Worm (Caenorhabditis elegans) whole organism, L3 larva: Measurements from ENCODE around the gene fbxa-50.
"Not testable (repeated sequence)": the region's sequence is repeated elsewhere in the genome, so short reads cannot be mapped to it uniquely, and the experiment has no call there.

Source experiments
- R02D3.7 ChIP-seq: fragments of 150-350 bp; optimal IDR thresholded peaks from 2 replicates; lab custom pipeline; 2014; ENCODE audit warnings: missing biosample characterization, missing genetic modification characterization
- ZK546.5 ChIP-seq: sonication (generic microtip); optimal IDR thresholded peaks from 2 replicates; lab custom pipeline; 2017; ENCODE audit warnings: missing biosample characterization, missing genetic modification characterization
- aly-2 ChIP-seq: fragments of 150-350 bp; optimal IDR thresholded peaks from 2 replicates; lab custom pipeline; 2014; ENCODE audit warnings: missing biosample characterization, missing genetic modification characterization
- ceh-16 ChIP-seq: sonication (generic microtip); optimal IDR thresholded peaks from 2 replicates; lab custom pipeline; 2017; ENCODE audit warnings: missing biosample characterization, missing genetic modification characterization
- ceh-82 ChIP-seq: fragments of 150-350 bp; optimal IDR thresholded peaks from 2 replicates; lab custom pipeline; 2014; ENCODE audit warnings: missing biosample characterization, missing genetic modification characterization
- egl-27 ChIP-seq: sonication (generic microtip); optimal IDR thresholded peaks from 4 replicates; lab custom pipeline; 2017; ENCODE audit warnings: missing biosample characterization, missing genetic modification reagents, missing genetic modification characterization
- egl-5 ChIP-seq: fragments of 150-350 bp; optimal IDR thresholded peaks from 2 replicates; lab custom pipeline; 2017; ENCODE audit warnings: missing biosample characterization, missing genetic modification reagents, missing genetic modification characterization, inconsistent platforms
- elt-2 ChIP-seq: sonication (generic microtip); optimal IDR thresholded peaks from 2 replicates; lab custom pipeline; 2016; ENCODE audit warnings: missing genetic modification reagents, mild to moderate bottlenecking, missing genetic modification characterization, missing compliant biosample characterization
- eor-1 ChIP-seq, 2 experiments: fragments of 150-350 bp; optimal IDR thresholded peaks; 2 replicates each; lab custom pipeline; 2014 to 2018; ENCODE audit warnings: missing biosample characterization in 2 of 2, missing genetic modification characterization in 2 of 2
- fkh-10 ChIP-seq: sonication (generic microtip); optimal IDR thresholded peaks from 2 replicates; lab custom pipeline; 2017; ENCODE audit warnings: missing biosample characterization, missing genetic modification reagents, missing genetic modification characterization
- fos-1 ChIP-seq: fragments of 150-350 bp; optimal IDR thresholded peaks from 2 replicates; lab custom pipeline; 2014; ENCODE audit warnings: missing biosample characterization, missing genetic modification characterization
- hmg-11 ChIP-seq: sonication (generic microtip); optimal IDR thresholded peaks from 2 replicates; lab custom pipeline; 2016; ENCODE audit warnings: missing genetic modification characterization, missing compliant biosample characterization
- lin-15B ChIP-seq: fragments of 150-350 bp; optimal IDR thresholded peaks from 2 replicates; lab custom pipeline; 2014; ENCODE audit warnings: missing biosample characterization, missing genetic modification characterization
- lin-39 ChIP-seq: fragments of 150-350 bp; optimal IDR thresholded peaks from 2 replicates; lab custom pipeline; 2018; ENCODE audit warnings: missing biosample characterization, missing genetic modification reagents, missing genetic modification characterization
- lsy-12 ChIP-seq: sonication (generic microtip); optimal IDR thresholded peaks from 2 replicates; lab custom pipeline; 2016; ENCODE audit warnings: mild to moderate bottlenecking, missing genetic modification characterization, missing compliant biosample characterization
- nfya-1 ChIP-seq: sonication (generic microtip); optimal IDR thresholded peaks from 2 replicates; lab custom pipeline; 2017; ENCODE audit warnings: missing genetic modification characterization, mild to moderate bottlenecking, missing compliant biosample characterization, antibody characterized with exemption, moderate library complexity; ENCODE audit not compliant: insufficient read depth
- nhr-11 ChIP-seq: fragments of 150-350 bp; optimal IDR thresholded peaks from 2 replicates; lab custom pipeline; 2014; ENCODE audit warnings: missing biosample characterization, missing genetic modification characterization
- nhr-25 ChIP-seq: sonication (generic microtip); optimal IDR thresholded peaks from 2 replicates; lab custom pipeline; 2017; ENCODE audit warnings: missing biosample characterization, missing genetic modification characterization
- nhr-28 ChIP-seq: fragments of 150-350 bp; optimal IDR thresholded peaks from 2 replicates; lab custom pipeline; 2014; ENCODE audit warnings: missing biosample characterization, missing genetic modification characterization
- nhr-43 ChIP-seq: sonication (generic microtip); optimal IDR thresholded peaks from 2 replicates; lab custom pipeline; 2016; ENCODE audit warnings: mild to moderate bottlenecking, missing genetic modification characterization, missing compliant biosample characterization; ENCODE audit not compliant: poor library complexity, severe bottlenecking
- nhr-67 ChIP-seq: fragments of 150-350 bp; optimal IDR thresholded peaks from 2 replicates; lab custom pipeline; 2014; ENCODE audit warnings: missing biosample characterization, missing genetic modification characterization
- nhr-77 ChIP-seq: fragments of 150-350 bp; optimal IDR thresholded peaks from 2 replicates; lab custom pipeline; 2014; ENCODE audit warnings: missing biosample characterization, missing genetic modification characterization
- pha-4 ChIP-seq: fragments of 150-350 bp; optimal IDR thresholded peaks from 2 replicates; lab custom pipeline; 2014; ENCODE audit warnings: missing biosample characterization, missing genetic modification reagents, missing genetic modification characterization
- pqm-1 ChIP-seq: fragments of 150-350 bp; optimal IDR thresholded peaks from 2 replicates; lab custom pipeline; 2017; ENCODE audit warnings: missing biosample characterization, missing genetic modification characterization, inconsistent platforms
- skn-1 ChIP-seq: fragments of 150-350 bp; optimal IDR thresholded peaks from 2 replicates; lab custom pipeline; 2014; ENCODE audit warnings: missing biosample characterization, missing genetic modification characterization
- tbx-2 ChIP-seq: sonication (generic microtip); optimal IDR thresholded peaks from 2 replicates; lab custom pipeline; 2016; ENCODE audit warnings: mild to moderate bottlenecking, missing genetic modification characterization, missing compliant biosample characterization
- unc-39 ChIP-seq: sonication (generic microtip); optimal IDR thresholded peaks from 4 replicates; lab custom pipeline; 2017; ENCODE audit warnings: missing biosample characterization, missing genetic modification characterization
- unc-62 ChIP-seq: fragments of 150-350 bp; sonication (generic microtip); optimal IDR thresholded peaks from 4 replicates; lab custom pipeline; 2014; ENCODE audit warnings: missing biosample characterization, missing genetic modification reagents, missing genetic modification characterization
- zag-1 ChIP-seq: fragments of 150-350 bp; optimal IDR thresholded peaks from 2 replicates; lab custom pipeline; 2014; ENCODE audit warnings: missing biosample characterization, missing genetic modification characterization
- ztf-4 ChIP-seq: fragments of 150-350 bp; optimal IDR thresholded peaks from 2 replicates; lab custom pipeline; 2014; ENCODE audit warnings: missing biosample characterization, missing genetic modification characterization

fbxa-50 gene

DNA sequence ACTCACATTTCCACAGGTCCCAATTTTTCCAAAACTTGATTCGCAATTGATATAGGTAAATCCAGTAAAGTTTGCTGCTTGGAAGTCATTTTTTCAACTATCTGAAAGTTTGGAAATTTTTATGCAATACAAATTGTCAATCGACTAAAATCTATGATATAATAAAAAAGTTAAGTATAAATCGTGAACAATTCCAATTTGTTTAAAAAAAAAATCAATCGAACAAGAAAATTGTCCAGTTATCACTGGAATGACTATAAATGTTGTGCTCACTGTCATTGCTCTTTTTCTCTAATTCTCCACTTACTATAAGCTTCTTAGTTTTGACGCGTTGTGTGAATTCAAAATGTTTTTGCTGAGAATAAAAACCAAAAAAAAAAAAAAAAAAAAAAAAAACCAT lies 19.2 kb downstream of the fbxa-50 start, which contains the start of gene fbxa-32:
Gene fbxa-32 (minus strand): TSS at position 101 of the 400 bp plus-strand sequence.
- TF ChIP-seq nfya-1 (no peak), elt-2 (peak; percentile 57), pha-4 (tag; lab: Kevin White, UChicago) (peak; percentile 14)

DNA sequence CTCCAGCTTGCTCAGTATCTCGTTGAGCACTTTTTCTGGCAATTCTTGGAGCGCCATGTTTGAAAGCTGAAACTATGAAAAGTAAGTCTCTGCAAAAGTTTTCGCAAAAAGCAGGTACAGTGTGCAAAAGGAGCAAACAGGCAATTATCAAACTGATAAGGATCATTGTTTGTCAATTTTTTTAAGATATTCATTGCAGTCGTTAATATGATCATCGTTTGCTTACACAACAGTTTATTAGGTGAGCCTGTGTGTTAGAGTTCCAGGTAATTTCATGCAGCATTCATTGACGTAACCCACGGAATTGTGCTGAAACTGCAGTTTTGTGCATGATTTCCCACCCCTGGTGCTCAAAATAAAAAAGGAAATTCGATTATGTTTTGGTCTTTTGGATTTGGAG lies 21.5 kb downstream of the fbxa-50 start, which contains the start of gene fbxa-151:
Gene fbxa-151 (minus strand): TSS at position 101 of the 400 bp plus-strand sequence.
- TF ChIP-seq pqm-1 (tag; lab: Kevin White, UChicago); egl-5 (tag; lab: Kevin White, UChicago); eor-1 (tag; optimal IDR thresholded peaks at IDR 0.05; lab: Kevin White, UChicago): not testable (repeated sequence)

ce11 chrIII:1263692-1264091 lies 24.6 kb downstream of the fbxa-50 start, which contains the start of gene srz-9:
Gene srz-9, plus strand, starts transcription at chrIII:1263992.
- TF ChIP-seq skn-1, unc-39, nhr-25: not testable (repeated sequence)

- TF ChIP-seq R02D3.7 (tag; lab: Kevin White, UChicago); lsy-12 (tag; lab: Kevin White, UChicago); fkh-10 (GFP tag; lab: Kevin White, UChicago): not testable (repeated sequence)
Measured at ce11 chrIII:1258358-1258757, 30.0 kb downstream of the fbxa-50 start, which contains the start of gene fbxa-78. Gene fbxa-78, minus strand, starts transcription at chrIII:1258458.

DNA sequence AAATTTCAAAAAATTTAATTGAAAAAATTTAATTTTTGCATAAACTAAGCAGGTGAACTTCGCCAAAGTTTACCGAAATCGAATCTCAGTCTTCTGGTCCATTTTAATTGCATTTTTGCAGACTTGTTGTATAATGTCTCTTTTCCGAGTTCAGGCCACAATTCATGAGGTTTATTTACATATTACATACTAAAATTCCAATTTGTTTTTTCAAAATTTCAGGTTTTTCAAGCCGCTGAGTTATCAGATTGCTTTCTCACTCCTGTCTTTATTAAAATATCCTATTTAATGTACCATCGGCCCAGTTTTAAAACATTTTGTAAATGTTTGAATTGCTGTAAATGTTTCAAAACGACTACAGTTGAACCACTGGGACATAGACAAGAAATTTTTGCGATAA lies 31.8 kb downstream of the fbxa-50 start, which contains the start of gene fbxa-208:
Gene fbxa-208 (plus strand): TSS at position 301 of the 400 bp plus-strand sequence.
- TF ChIP-seq nhr-67 (tag; lab: Kevin White, UChicago); nfya-1; pha-4 (tag; lab: Kevin White, UChicago): not testable (repeated sequence)

DNA sequence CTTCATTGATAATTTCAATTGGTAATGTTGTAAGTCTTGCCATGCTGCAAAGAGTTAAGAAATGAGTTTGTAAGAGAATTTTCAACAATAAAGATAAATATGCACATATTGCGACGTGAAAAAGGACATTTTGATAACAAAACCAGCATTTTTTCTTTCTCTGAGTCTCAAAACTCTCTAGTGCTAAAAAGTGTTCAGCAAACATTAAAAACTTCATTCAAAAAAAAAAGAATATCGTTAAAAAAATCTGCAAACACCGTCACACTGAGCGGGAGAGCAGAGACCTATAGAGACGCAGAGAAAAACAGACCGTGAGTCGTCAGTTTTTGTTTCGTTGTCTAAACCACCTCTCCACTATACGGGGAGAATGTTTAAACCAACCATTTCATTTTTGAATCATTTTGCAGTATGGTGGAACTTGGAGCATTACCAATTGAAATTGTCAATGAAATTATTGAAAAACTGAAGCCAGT lies 39.2 kb downstream of the fbxa-50 start, which contains the start of the genes fbxa-76 and fbxa-77:
Gene fbxa-76 (minus strand): TSS at position 51 of the 473 bp plus-strand sequence.
Gene fbxa-77 (plus strand): TSS at position 365 of the 473 bp plus-strand sequence.
- TF ChIP-seq fos-1 (no peak), pha-4 (tag; lab: Kevin White, UChicago) (peak; percentile 85), lin-39 (peak; percentile 3), lin-15B (tag; lab: Kevin White, UChicago) (peak; percentile 25), R02D3.7 (tag; lab: Kevin White, UChicago) (no peak), pqm-1 (tag; lab: Kevin White, UChicago) (peak; percentile 54), nfya-1 (peak; percentile 48), unc-62 (GFP tag; lab: Kevin White, UChicago) (no peak), hmg-11 (peak; percentile 62), elt-2 (peak; percentile 78), nhr-11 (tag; lab: Kevin White, UChicago) (no peak), skn-1 (peak; percentile 37), aly-2 (tag; lab: Kevin White, UChicago) (no peak)

DNA sequence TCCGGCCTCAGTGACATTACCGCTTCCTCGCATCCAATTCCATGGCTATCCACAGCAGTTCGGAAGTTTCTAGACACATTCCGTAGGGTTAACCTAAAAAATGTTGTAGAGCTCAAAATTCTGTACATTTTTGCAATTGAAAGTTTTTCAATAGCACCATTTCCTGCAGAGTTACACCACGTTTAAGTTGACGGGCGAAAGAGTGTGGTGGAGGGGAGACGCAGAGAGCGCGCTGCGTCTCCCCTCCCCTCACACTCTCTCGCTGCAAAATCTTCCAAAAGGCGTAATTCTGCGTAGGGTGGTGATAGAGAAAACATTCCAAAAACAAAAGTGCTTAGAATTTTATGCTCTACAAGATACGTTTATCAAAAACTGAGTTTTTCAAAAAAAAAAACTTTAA lies 40.0 kb downstream of the fbxa-50 start:
- no peak for TF ChIP-seq lin-15B (tag; lab: Kevin White, UChicago)
- no peak for TF ChIP-seq egl-27 (tag; lab: Kevin White, UChicago)
- no peak for TF ChIP-seq zag-1 (tag; lab: Kevin White, UChicago)
- TF ChIP-seq tbx-2 (tag; lab: Kevin White, UChicago) = no peak
- no peak for TF ChIP-seq nhr-67 (tag; lab: Kevin White, UChicago)
- TF ChIP-seq ceh-16 (tag; lab: Kevin White, UChicago) = no peak
- TF ChIP-seq nhr-28 (tag; lab: Kevin White, UChicago) = no peak
- TF ChIP-seq ZK546.5 = no peak
- TF ChIP-seq unc-62 (GFP tag; lab: Kevin White, UChicago) = no peak
- no peak for TF ChIP-seq aly-2 (tag; lab: Kevin White, UChicago)
- TF ChIP-seq nhr-77 (tag; lab: Kevin White, UChicago) = no peak
- no peak for TF ChIP-seq nhr-11 (tag; lab: Kevin White, UChicago)
- TF ChIP-seq nfya-1 = no peak
- no peak for TF ChIP-seq elt-2
- no peak for TF ChIP-seq nhr-43
- TF ChIP-seq ztf-4 (tag; lab: Kevin White, UChicago) = no peak
- TF ChIP-seq ceh-82 (tag; lab: Kevin White, UChicago) = no peak
